Worm (Caenorhabditis elegans): ENCODE data around the gene Y55H10A.2.
A peak's percentile ranks its signal among the peaks of the same experiment; 100 is the strongest.

The Y55H10A.2 gene

DNA sequence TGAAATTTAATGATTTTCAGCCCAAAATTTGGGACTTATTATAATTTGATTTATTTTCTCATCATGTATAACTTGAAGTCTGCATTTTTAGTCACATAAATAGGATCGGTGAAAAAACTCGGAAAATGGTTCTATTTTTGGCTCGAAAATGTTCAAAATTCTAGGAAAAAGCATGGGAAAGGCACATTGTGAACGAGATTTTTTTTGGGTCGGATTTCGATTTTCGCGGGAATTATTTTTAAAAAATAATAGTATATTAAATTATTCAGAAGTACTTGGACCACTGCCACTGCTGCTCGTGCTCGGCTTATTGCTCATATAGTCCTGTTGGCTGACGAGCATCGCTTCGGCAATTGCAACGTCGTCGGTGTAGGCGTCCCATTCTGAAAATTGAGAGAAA is 10.0 kb downstream of the Y55H10A.2 start:
- no peak for TF ChIP-seq sox-4 (tag; optimal IDR thresholded peaks at IDR 0.05)
- TF ChIP-seq efl-1 (optimal IDR thresholded peaks at IDR 0.05): no peak
- TF ChIP-seq efl-1 (GFP tag; optimal IDR thresholded peaks at IDR 0.05 in 1 of 2): peak in 1 of 2 experiments; percentile 89
- TF ChIP-seq nhr-71 (tag; optimal IDR thresholded peaks at IDR 0.05): peak; percentile 19
- peak; percentile 19 for TF ChIP-seq nhr-90 (tag; optimal IDR thresholded peaks at IDR 0.05; ENCODE audit: poor library complexity)

DNA sequence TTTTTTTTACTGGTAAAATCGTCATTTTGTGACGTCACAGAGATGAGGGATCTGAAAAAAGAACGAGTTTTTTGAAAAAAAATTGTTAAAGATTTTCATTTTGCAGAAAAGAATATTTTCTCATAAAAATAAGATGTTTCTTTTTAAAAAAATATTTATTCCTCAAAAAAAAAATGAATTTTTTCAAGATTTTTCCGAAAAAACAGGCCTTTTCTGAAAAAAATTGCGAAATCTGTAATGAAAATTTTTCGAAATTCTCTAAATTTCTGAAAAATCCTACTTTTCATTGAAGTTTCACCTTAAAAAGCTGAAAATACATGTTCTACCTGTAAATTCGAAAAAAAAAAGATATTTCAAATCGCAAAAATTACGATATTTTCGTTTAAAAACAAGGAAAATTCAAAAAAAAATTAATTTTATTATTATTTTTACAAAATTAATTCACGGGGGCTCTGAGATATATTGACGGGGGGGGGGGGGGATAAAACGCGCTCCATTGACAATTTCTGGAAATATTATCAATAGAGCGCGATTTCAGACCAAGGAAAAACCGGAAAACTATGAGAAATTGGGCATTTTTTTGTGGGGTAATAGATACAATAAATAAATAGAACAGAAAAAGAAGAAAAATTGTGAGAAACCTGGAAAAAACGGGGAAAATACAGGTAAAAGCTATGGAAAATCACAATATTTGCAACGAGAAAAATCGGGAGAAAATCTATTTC is 14.9 kb downstream of the Y55H10A.2 start, which contains the start of gene otub-4:
otub-4 (minus strand) TSS at position 51 of the 725 bp plus-strand sequence.
- TF ChIP-seq hpl-2 (GFP tag; optimal IDR thresholded peaks at IDR 0.05) (no peak), dpl-1 (GFP tag; optimal IDR thresholded peaks at IDR 0.05) (no peak), efl-1 (optimal IDR thresholded peaks at IDR 0.05) (no peak), efl-1 (GFP tag; optimal IDR thresholded peaks at IDR 0.05 in 1 of 2) (peak in 1 of 2 experiments; percentile 46)

DNA sequence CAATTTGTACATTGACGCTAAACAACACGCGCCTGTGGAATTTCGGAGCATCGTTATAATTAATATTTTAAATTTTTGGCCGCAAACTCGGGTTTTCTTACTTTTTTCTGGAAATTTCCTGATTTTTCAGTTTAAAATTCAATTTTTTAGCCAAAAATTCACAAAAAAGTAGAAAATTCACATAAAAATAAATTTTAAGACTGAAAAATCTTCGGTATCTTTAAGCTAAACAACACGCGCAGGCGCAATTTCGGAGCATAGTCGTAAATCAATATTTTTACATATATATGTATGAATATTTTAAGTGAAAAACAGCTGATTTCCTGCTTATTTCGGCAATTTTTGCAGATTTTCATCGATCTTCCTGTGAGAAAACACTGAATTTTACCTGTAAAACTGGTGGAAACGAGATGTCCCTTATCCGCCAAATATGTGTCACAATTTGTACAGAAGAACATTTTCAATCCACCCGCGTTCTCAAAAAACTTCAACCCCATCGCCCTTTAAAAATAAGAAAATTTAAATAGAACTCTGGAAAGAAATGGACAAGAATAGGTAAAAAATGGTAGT is 19.1 kb downstream of the Y55H10A.2 start, which contains the start of gene B0546.3:
B0546.3 (minus strand) TSS at position 504 of the 570 bp plus-strand sequence.
- no peak for TF ChIP-seq pag-3 (tag; optimal IDR thresholded peaks at IDR 0.05; ENCODE audit: borderline replicate concordance, insufficient read depth)
- peak; percentile 9 for TF ChIP-seq elt-2 (tag; optimal IDR thresholded peaks at IDR 0.05)
- TF ChIP-seq aha-1 (tag; optimal IDR thresholded peaks at IDR 0.05): no peak
- no peak for TF ChIP-seq nhr-90 (tag; optimal IDR thresholded peaks at IDR 0.05; ENCODE audit: poor library complexity)
- no peak for TF ChIP-seq mdl-1 (tag; optimal IDR thresholded peaks at IDR 0.05)
- TF ChIP-seq ceh-63 (GFP tag; optimal IDR thresholded peaks at IDR 0.05): no peak
- TF ChIP-seq nhr-12 (tag; optimal IDR thresholded peaks at IDR 0.05): no peak
- TF ChIP-seq nhr-71 (tag; optimal IDR thresholded peaks at IDR 0.05): peak; percentile 5
- TF ChIP-seq Y116A8C.19 (tag; optimal IDR thresholded peaks at IDR 0.05; ENCODE audit: borderline replicate concordance): no peak
- no peak for TF ChIP-seq ets-5 (GFP tag; IDR thresholded peaks at IDR 0.05)
- TF ChIP-seq nhr-85 (tag): peak; percentile 43
- TF ChIP-seq mep-1 (tag; optimal IDR thresholded peaks at IDR 0.05): no peak
- no peak for TF ChIP-seq skn-1 (tag; optimal IDR thresholded peaks at IDR 0.05)
- peak; percentile 33 for TF ChIP-seq nhr-47 (tag; optimal IDR thresholded peaks at IDR 0.05)
- no peak for TF ChIP-seq efl-1 (optimal IDR thresholded peaks at IDR 0.05)
- peak in 1 of 2 experiments; percentile 76 for TF ChIP-seq efl-1 (GFP tag; optimal IDR thresholded peaks at IDR 0.05 in 1 of 2)

DNA sequence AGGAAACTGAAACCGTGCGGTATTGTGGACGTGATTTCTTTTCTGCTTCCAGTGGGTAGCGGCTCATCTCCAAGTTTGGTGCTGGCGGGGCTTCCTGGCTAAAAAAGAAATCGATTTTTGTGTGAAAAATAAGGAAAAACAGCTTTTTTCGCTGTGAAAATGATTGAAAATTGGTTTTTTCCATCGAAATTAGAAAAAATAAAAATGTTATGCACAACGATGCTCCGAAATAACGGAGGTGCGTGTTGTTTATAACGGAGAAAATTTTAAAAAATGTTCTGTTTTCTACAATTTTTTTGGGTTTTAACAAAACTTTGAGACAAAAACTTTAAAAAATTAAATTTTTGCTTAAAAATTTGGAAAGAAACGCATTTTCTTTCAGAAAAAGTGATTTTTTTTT is 19.9 kb downstream of the Y55H10A.2 start:
- TF ChIP-seq skn-1 (tag; optimal IDR thresholded peaks at IDR 0.05): no peak
- TF ChIP-seq lsy-2 (tag; optimal IDR thresholded peaks at IDR 0.05): peak; percentile 20 to 21

DNA sequence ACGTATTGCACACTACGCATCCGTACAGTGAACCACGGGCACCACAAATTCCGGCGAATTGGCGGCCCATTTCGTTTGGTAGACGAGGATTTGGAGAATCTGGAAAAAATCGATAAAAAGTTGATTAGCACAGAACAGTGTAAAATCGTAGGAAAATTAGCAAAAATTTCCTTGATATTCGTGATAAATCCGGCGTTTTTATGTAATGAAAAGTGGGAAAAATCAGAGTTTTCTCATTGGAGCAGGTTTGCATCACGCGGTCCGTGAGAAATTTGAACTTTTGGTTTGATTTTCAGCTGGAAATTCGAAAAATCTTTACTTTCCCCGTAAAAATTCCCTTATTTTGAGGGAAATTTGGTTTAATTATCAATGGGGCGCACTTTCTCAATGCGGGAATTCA is 20.7 kb downstream of the Y55H10A.2 start, which contains the start of gene B0546.4:
B0546.4 (minus strand) TSS at position 101 of the 400 bp plus-strand sequence.
- TF ChIP-seq fkh-10 (GFP tag; optimal IDR thresholded peaks at IDR 0.05) (no peak), mep-1 (tag; optimal IDR thresholded peaks at IDR 0.05) (no peak), fkh-4 (tag; optimal IDR thresholded peaks at IDR 0.05; ENCODE audit: borderline replicate concordance) (no peak), egl-13 (tag; optimal IDR thresholded peaks at IDR 0.05) (no peak), nhr-71 (tag; optimal IDR thresholded peaks at IDR 0.05) (no peak), dpl-1 (GFP tag; optimal IDR thresholded peaks at IDR 0.05) (no peak)

DNA sequence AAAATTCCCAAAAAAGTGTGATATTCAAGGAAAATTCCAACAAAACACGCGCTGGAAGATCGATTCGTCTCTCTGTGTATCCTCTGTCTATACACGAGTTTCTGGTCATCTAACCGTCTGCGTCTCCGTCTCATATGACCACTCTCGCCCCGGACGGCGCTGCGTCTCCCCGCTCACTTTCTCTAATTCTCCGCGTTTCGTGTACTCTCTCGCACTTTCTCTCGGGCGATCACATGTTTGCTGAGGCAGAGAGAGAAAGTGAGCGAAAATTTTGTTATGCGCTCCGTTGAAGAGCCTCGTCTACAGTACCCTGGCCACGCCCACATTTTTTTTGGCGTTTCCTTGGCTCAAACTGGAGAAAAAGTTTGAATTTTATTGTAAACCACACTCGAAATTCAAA is 21.3 kb downstream of the Y55H10A.2 start:
- TF ChIP-seq C16A3.4 (tag; optimal IDR thresholded peaks at IDR 0.05) (peak; percentile 65), snu-23 (GFP tag; optimal IDR thresholded peaks at IDR 0.05) (peak; percentile 97), alr-1 (tag; optimal IDR thresholded peaks at IDR 0.05; ENCODE audit: borderline replicate concordance) (no peak), lin-39 (tag; optimal IDR thresholded peaks at IDR 0.05) (peak; percentile 80), aly-2 (tag; optimal IDR thresholded peaks at IDR 0.05) (no peak), dpl-1 (GFP tag; optimal IDR thresholded peaks at IDR 0.05) (peak; percentile 81 to 83 (median 82)), hlh-4 (tag; optimal IDR thresholded peaks at IDR 0.05) (no peak), ceh-8 (GFP tag; optimal IDR thresholded peaks at IDR 0.05) (peak; percentile 87), tlp-1 (tag; optimal IDR thresholded peaks at IDR 0.05) (no peak), ceh-90 (tag; optimal IDR thresholded peaks at IDR 0.05) (no peak), skn-1 (tag; optimal IDR thresholded peaks at IDR 0.05) (peak; percentile 83), elt-3 (tag; optimal IDR thresholded peaks at IDR 0.05) (peak in 2 of 6 experiments; percentile 48 to 57), sox-4 (tag; optimal IDR thresholded peaks at IDR 0.05) (peak; percentile 78), unc-30 (tag; optimal IDR thresholded peaks at IDR 0.05) (no peak), zip-4 (GFP tag; optimal IDR thresholded peaks at IDR 0.05) (peak; percentile 74), lsy-2 (tag; optimal IDR thresholded peaks at IDR 0.05) (peak; percentile 95), unc-86 (tag; optimal IDR thresholded peaks at IDR 0.05) (peak; percentile 97), unc-130 (tag; optimal IDR thresholded peaks at IDR 0.05) (no peak), lin-15B (tag; optimal IDR thresholded peaks at IDR 0.05) (peak; percentile 67), ama-1 (optimal IDR thresholded peaks at IDR 0.05) (no peak)

Measured in whole organism, L1 larva.